Worm (Caenorhabditis elegans) whole organism, mixed stage, embryonic: ENCODE results near the gene str-230.
"Not testable (repeated sequence)": the region's sequence is repeated elsewhere in the genome, so short reads cannot be mapped to it uniquely, and the experiment has no call there.

Experiments used
- flh-1 ChIP-seq: fragments of 200-800 bp; sonication (Bioruptor generic); optimal IDR thresholded peaks from 2 replicates; lab custom pipeline; 2018; ENCODE audit warnings: mild to moderate bottlenecking, missing genetic modification characterization, moderate library complexity, missing compliant biosample characterization
- nhr-12 ChIP-seq: fragments of 150-350 bp; optimal IDR thresholded peaks from 2 replicates; lab custom pipeline; 2014; ENCODE audit warnings: missing biosample characterization, missing genetic modification characterization
- nhr-237 ChIP-seq: fragments of 150-350 bp; optimal IDR thresholded peaks from 2 replicates; lab custom pipeline; 2014; ENCODE audit warnings: missing biosample characterization, missing genetic modification characterization
- snpc-4 ChIP-seq: fragments of 150-350 bp; optimal IDR thresholded peaks from 2 replicates; lab custom pipeline; 2014; ENCODE audit warnings: missing biosample characterization, missing genetic modification characterization
- zip-8 ChIP-seq: fragments of 150-350 bp; optimal IDR thresholded peaks from 2 replicates; lab custom pipeline; 2014; ENCODE audit warnings: missing biosample characterization, missing genetic modification characterization

ce11 chrV:14205214-14205613, 5.4 kb downstream of the str-230 start, which contains the start of gene T16A9.3:
- not testable (repeated sequence) for TF ChIP-seq nhr-237 (tag; lab: Kevin White, UChicago); snpc-4; zip-8; flh-1 (GFP tag; lab: Kevin White, UChicago); nhr-12
